Fruit fly (Drosophila melanogaster) whole organism, embryonic: Measurements from ENCODE around the gene CG15880.

Experiments used
- C15 ChIP-seq: fragments of 200-800 bp; sonication (Bioruptor generic); IDR thresholded peaks from 3 replicates; pipeline ENCODE4 v1.3.6; 2022; ENCODE audit warnings: missing biosample characterization, missing genetic modification characterization
- CG10209 ChIP-seq: fragments of 200-800 bp; sonication (Bioruptor generic); optimal IDR thresholded peaks from 3 replicates; lab custom pipeline; 2017; ENCODE audit warnings: missing biosample characterization, mild to moderate bottlenecking, missing genetic modification characterization, missing genetic modification reagents
- CG10565 ChIP-seq: fragments of 200-800 bp; sonication (Bioruptor generic); optimal IDR thresholded peaks from 3 replicates; lab custom pipeline; 2016; ENCODE audit warnings: missing biosample characterization, mild to moderate bottlenecking, missing genetic modification characterization
- CG12155 ChIP-seq: fragments of 200-800 bp; sonication (Bioruptor generic); optimal IDR thresholded peaks from 3 replicates; lab custom pipeline; 2016; ENCODE audit warnings: missing biosample characterization, missing genetic modification characterization
- CG12391 ChIP-seq: fragments of 200-800 bp; sonication (Bioruptor generic); optimal IDR thresholded peaks from 3 replicates; lab custom pipeline; 2018; ENCODE audit warnings: missing biosample characterization, mild to moderate bottlenecking, missing genetic modification characterization, moderate library complexity
- CG12744 ChIP-seq: fragments of 200-800 bp; sonication (Bioruptor generic); optimal IDR thresholded peaks from 2 replicates; lab custom pipeline; 2016; ENCODE audit warnings: missing biosample characterization, missing genetic modification characterization
- CG12942 ChIP-seq: fragments of 200-800 bp; sonication (Bioruptor generic); optimal IDR thresholded peaks from 3 replicates; lab custom pipeline; 2016; ENCODE audit warnings: missing biosample characterization, missing genetic modification characterization
- CG13123 ChIP-seq: fragments of 200-800 bp; sonication (Bioruptor generic); optimal IDR thresholded peaks from 2 replicates; lab custom pipeline; 2016; ENCODE audit warnings: missing biosample characterization, missing genetic modification characterization
- CG1529 ChIP-seq: fragments of 200-800 bp; sonication (Bioruptor generic); optimal IDR thresholded peaks from 3 replicates; lab custom pipeline; 2018; ENCODE audit warnings: missing biosample characterization, missing genetic modification characterization
- CG2120 ChIP-seq: fragments of 200-800 bp; sonication (Bioruptor generic); optimal IDR thresholded peaks from 3 replicates; lab custom pipeline; 2016; ENCODE audit warnings: missing biosample characterization, missing genetic modification characterization
- CG2712 ChIP-seq: fragments of 200-800 bp; optimal IDR thresholded peaks from 3 replicates; lab custom pipeline; 2019; ENCODE audit warnings: missing biosample characterization, mild to moderate bottlenecking, missing genetic modification characterization, moderate library complexity
- CG34376 ChIP-seq: fragments of 200-800 bp; sonication (Bioruptor generic); optimal IDR thresholded peaks from 2 replicates; lab custom pipeline; 2018; ENCODE audit warnings: missing biosample characterization, mild to moderate bottlenecking, missing genetic modification characterization
- CG3847 ChIP-seq: fragments of 200-800 bp; sonication (Bioruptor generic); IDR thresholded peaks from 2 replicates; pipeline ENCODE4 v1.3.6; 2022; ENCODE audit warnings: missing biosample characterization, missing genetic modification characterization
- CG5953 ChIP-seq: fragments of 200-800 bp; sonication (Bioruptor generic); IDR thresholded peaks from 2 replicates; pipeline ENCODE4 v1.3.6; 2022; ENCODE audit warnings: missing biosample characterization, missing genetic modification characterization
- CG6654 ChIP-seq: fragments of 200-800 bp; sonication (Bioruptor generic); optimal IDR thresholded peaks from 2 replicates; lab custom pipeline; 2017; ENCODE audit warnings: missing biosample characterization, mild to moderate bottlenecking, missing genetic modification characterization
- CG9797 ChIP-seq: fragments of 200-800 bp; sonication (Bioruptor generic); optimal IDR thresholded peaks from 3 replicates; lab custom pipeline; 2018; ENCODE audit warnings: missing biosample characterization, mild to moderate bottlenecking, missing genetic modification characterization
- Eip74EF ChIP-seq, 2 experiments: fragments of 200-800 bp in 1 of 2; fragments of >200 bp in 1 of 2; sonication (Bioruptor generic) in 1 of 2; optimal IDR thresholded peaks; 2 replicates each; lab custom pipeline; 2017 to 2019; ENCODE audit warnings: missing biosample characterization in 2 of 2, missing genetic modification characterization in 2 of 2, mild to moderate bottlenecking in 1 of 2, moderate library complexity in 1 of 2
- HLHmδ ChIP-seq: fragments of 200-800 bp; sonication (Bioruptor generic); optimal IDR thresholded peaks from 2 replicates; lab custom pipeline; 2018; ENCODE audit warnings: missing biosample characterization, mild to moderate bottlenecking, missing genetic modification characterization, moderate library complexity
- Lim3 ChIP-seq: fragments of 200-800 bp; sonication (Bioruptor generic); IDR thresholded peaks from 2 replicates; pipeline ENCODE4 v1.3.6; 2022; ENCODE audit warnings: missing biosample characterization, missing genetic modification characterization
- Mrtf ChIP-seq: fragments of 200-800 bp; sonication (Bioruptor generic); IDR thresholded peaks from 3 replicates; pipeline ENCODE4 v1.3.6; 2022; ENCODE audit warnings: missing biosample characterization, missing genetic modification characterization
- Nf-YB ChIP-seq: fragments of 200-800 bp; sonication (Bioruptor generic); optimal IDR thresholded peaks from 3 replicates; lab custom pipeline; 2019; ENCODE audit warnings: missing biosample characterization, mild to moderate bottlenecking, missing genetic modification characterization, moderate library complexity
- Opbp ChIP-seq: fragments of 200-800 bp; sonication (Bioruptor generic); IDR thresholded peaks from 3 replicates; pipeline ENCODE4 v1.3.6; 2022; ENCODE audit warnings: missing biosample characterization, missing genetic modification characterization; ENCODE audit not compliant: partially characterized antibody
- Sox102F ChIP-seq: fragments of 200-800 bp; sonication (Bioruptor generic); optimal IDR thresholded peaks from 2 replicates; lab custom pipeline; 2018; ENCODE audit warnings: missing biosample characterization, mild to moderate bottlenecking, missing genetic modification characterization, moderate library complexity
- Stat92E ChIP-seq, 3 experiments: fragments of >200 bp in 2 of 3; fragments of 200-800 bp in 1 of 3; sonication (Bioruptor generic) in 1 of 3; optimal IDR thresholded peaks; 2 replicates each; lab custom pipeline; 2017 to 2019; ENCODE audit warnings: missing biosample characterization in 3 of 3, missing genetic modification characterization in 3 of 3, mild to moderate bottlenecking in 1 of 3, moderate library complexity in 1 of 3
- ap ChIP-seq: fragments of 200-800 bp; sonication (Bioruptor generic); IDR thresholded peaks from 2 replicates; pipeline ENCODE4 v1.3.6; 2022; ENCODE audit warnings: missing biosample characterization, missing genetic modification characterization
- bab2 ChIP-seq: fragments of 200-800 bp; sonication (Bioruptor generic); optimal IDR thresholded peaks from 2 replicates; lab custom pipeline; 2016; ENCODE audit warnings: missing biosample characterization, missing genetic modification characterization
- bcd ChIP-seq: fragments of 200-800 bp; sonication (Bioruptor generic); optimal IDR thresholded peaks from 2 replicates; lab custom pipeline; 2017; ENCODE audit warnings: missing biosample characterization, mild to moderate bottlenecking, missing genetic modification characterization
- bowl ChIP-seq: fragments of 200-800 bp; sonication (Bioruptor generic); IDR thresholded peaks from 2 replicates; pipeline ENCODE4 v1.3.6; 2022; ENCODE audit warnings: missing biosample characterization, missing genetic modification characterization
- cad ChIP-seq: fragments of >200 bp; optimal IDR thresholded peaks from 2 replicates; lab custom pipeline; 2017; ENCODE audit warnings: missing biosample characterization, missing genetic modification characterization
- cg ChIP-seq: fragments of 200-800 bp; sonication (Bioruptor generic); optimal IDR thresholded peaks from 3 replicates; lab custom pipeline; 2019; ENCODE audit warnings: missing biosample characterization, mild to moderate bottlenecking, missing genetic modification characterization, moderate library complexity
- chm ChIP-seq: fragments of 200-800 bp; sonication (Bioruptor generic); IDR thresholded peaks from 2 replicates; pipeline ENCODE4 v1.3.6; 2022; ENCODE audit warnings: missing biosample characterization, missing genetic modification characterization
- dimm ChIP-seq: fragments of 200-800 bp; sonication (Bioruptor generic); IDR thresholded peaks from 2 replicates; pipeline ENCODE4 v1.3.6; 2022; ENCODE audit warnings: missing biosample characterization, missing genetic modification characterization
- exex ChIP-seq: fragments of 200-800 bp; sonication (Bioruptor generic); optimal IDR thresholded peaks from 4 replicates; lab custom pipeline; 2018; ENCODE audit warnings: missing biosample characterization, mild to moderate bottlenecking, missing genetic modification characterization, moderate library complexity
- gcm2 ChIP-seq: fragments of 200-800 bp; sonication (Bioruptor generic); optimal IDR thresholded peaks from 2 replicates; lab custom pipeline; 2016; ENCODE audit warnings: missing biosample characterization, missing genetic modification characterization
- hbn ChIP-seq: fragments of 200-800 bp; sonication (Bioruptor generic); IDR thresholded peaks from 2 replicates; pipeline ENCODE4 v1.3.6; 2022; ENCODE audit warnings: missing biosample characterization, missing genetic modification characterization; ENCODE audit not compliant: partially characterized antibody
- her ChIP-seq: fragments of 200-800 bp; sonication (Bioruptor generic); optimal IDR thresholded peaks from 2 replicates; lab custom pipeline; 2016; ENCODE audit warnings: missing biosample characterization, missing genetic modification characterization
- jigr1 ChIP-seq: fragments of 200-800 bp; sonication (Bioruptor generic); IDR thresholded peaks from 3 replicates; pipeline ENCODE4 v1.3.6; 2022; ENCODE audit warnings: missing biosample characterization, missing genetic modification characterization
- mam ChIP-seq: fragments of 200-800 bp; sonication (Bioruptor generic); optimal IDR thresholded peaks from 3 replicates; lab custom pipeline; 2016; ENCODE audit warnings: missing biosample characterization, missing genetic modification characterization
- mld ChIP-seq: fragments of 200-800 bp; sonication (Bioruptor generic); IDR thresholded peaks from 3 replicates; pipeline ENCODE4 v1.3.6; 2022; ENCODE audit warnings: missing biosample characterization, missing genetic modification characterization; ENCODE audit not compliant: partially characterized antibody
- oc ChIP-seq: fragments of 200-800 bp; sonication (Bioruptor generic); optimal IDR thresholded peaks from 2 replicates; lab custom pipeline; 2018; ENCODE audit warnings: missing biosample characterization, mild to moderate bottlenecking, missing genetic modification characterization, moderate library complexity
- pan ChIP-seq, 4 experiments: fragments of >200 bp in 3 of 4; fragments of 200-800 bp in 1 of 4; sonication (Bioruptor generic) in 1 of 4; optimal IDR thresholded peaks in 3 of 4; IDR thresholded peaks in 1 of 4; 2 replicates each; pipeline versions ENCODE4 v1.3.6 to Lab custom; 2017 to 2022; ENCODE audit warnings: missing biosample characterization in 2 of 4, missing genetic modification characterization in 2 of 4, mixed read lengths in 1 of 4
- pros ChIP-seq: fragments of 200-800 bp; sonication (Bioruptor generic); optimal IDR thresholded peaks from 3 replicates; lab custom pipeline; 2019; ENCODE audit warnings: missing biosample characterization, mild to moderate bottlenecking, missing genetic modification characterization, moderate library complexity
- rib ChIP-seq: fragments of 200-800 bp; sonication (Bioruptor generic); IDR thresholded peaks from 2 replicates; pipeline ENCODE4 v1.3.6; 2022; ENCODE audit warnings: missing biosample characterization, missing genetic modification characterization
- run ChIP-seq: fragments of 200-800 bp; sonication (Bioruptor generic); optimal IDR thresholded peaks from 3 replicates; lab custom pipeline; 2018; ENCODE audit warnings: missing biosample characterization, mild to moderate bottlenecking, missing genetic modification characterization
- slbo ChIP-seq: fragments of 200-800 bp; sonication (Bioruptor generic); IDR thresholded peaks from 2 replicates; pipeline ENCODE4 v1.3.6; 2022; ENCODE audit warnings: missing biosample characterization, missing genetic modification characterization
- stwl ChIP-seq: fragments of 200-800 bp; sonication (Bioruptor generic); optimal IDR thresholded peaks from 3 replicates; lab custom pipeline; 2018; ENCODE audit warnings: missing biosample characterization, mild to moderate bottlenecking, missing genetic modification characterization, moderate library complexity
- tll ChIP-seq, 2 experiments: fragments of 200-800 bp in 1 of 2; fragments of >200 bp in 1 of 2; sonication (Bioruptor generic) in 1 of 2; optimal IDR thresholded peaks; 2 replicates each; lab custom pipeline; 2017 to 2019; ENCODE audit warnings: missing biosample characterization in 2 of 2, missing genetic modification characterization in 2 of 2, mild to moderate bottlenecking in 1 of 2, moderate library complexity in 1 of 2
- unpg ChIP-seq: fragments of 200-800 bp; sonication (Bioruptor generic); optimal IDR thresholded peaks from 3 replicates; lab custom pipeline; 2018; ENCODE audit warnings: missing biosample characterization, mild to moderate bottlenecking, missing genetic modification characterization, moderate library complexity

CG15880 gene

DNA sequence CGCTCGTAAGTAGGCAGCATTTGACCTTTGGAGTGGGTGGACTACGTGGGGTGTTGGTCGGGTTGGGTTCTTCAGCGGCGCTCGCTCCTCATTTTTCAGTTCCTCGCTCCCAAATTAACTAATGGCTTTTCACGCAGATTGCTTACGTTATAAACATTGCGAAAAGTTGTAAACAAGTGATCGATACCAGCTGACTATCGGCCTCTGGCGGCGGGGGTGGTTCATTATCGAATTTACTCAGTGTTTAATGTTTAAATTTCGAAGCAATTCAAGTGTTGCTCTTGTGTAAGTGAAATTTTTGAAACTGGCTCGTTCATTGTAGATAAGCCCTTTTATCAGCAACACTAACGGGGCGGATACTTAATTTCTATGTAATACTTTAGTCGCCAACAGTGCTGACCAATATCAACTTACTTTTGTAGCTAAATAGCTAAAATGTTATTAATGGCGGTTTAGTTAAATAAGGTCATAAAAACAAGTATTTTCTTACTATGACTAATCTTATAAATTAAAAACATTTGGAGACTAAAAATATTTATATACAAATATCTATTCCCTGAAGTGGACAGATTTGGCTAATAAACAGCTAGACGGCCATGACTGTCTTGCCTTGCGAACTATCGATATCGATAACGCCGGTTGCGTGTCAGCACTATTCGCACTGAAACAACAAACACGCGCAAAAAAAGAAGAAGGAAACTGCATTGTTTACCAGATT, 1.7 kb upstream of the CG15880 start, which contains the start of the genes PGAP2 and Clp (continued):
- peak; percentile 85 for TF ChIP-seq CG2712 (tag; lab: Kevin White, UChicago)
- TF ChIP-seq mam (GFP tag; lab: Kevin White, UChicago) = peak; percentile 64
- peak; percentile 9 for TF ChIP-seq CG9797
- TF ChIP-seq Nf-YB (GFP tag; lab: Kevin White, UChicago) = peak; percentile 51
- TF ChIP-seq CG12744 (GFP tag; lab: Kevin White, UChicago) = peak; percentile 21
- TF ChIP-seq CG12391 (tag; lab: Kevin White, UChicago) = peak; percentile 89
- no peak for TF ChIP-seq jigr1 (GFP tag; lab: Robert Waterston, UW)
- TF ChIP-seq mld (GFP tag; lab: Robert Waterston, UW) = no peak
- TF ChIP-seq C15 (GFP tag; lab: Robert Waterston, UW) = peak; percentile 43; the same call in 1 of the 3 replicates
- no peak for TF ChIP-seq tll (GFP tag; optimal IDR thresholded peaks at IDR 0.05; lab: Kevin White, UChicago)
- TF ChIP-seq CG5953 (GFP tag; lab: Robert Waterston, UW) = no peak
- peak; percentile 79 for TF ChIP-seq CG3847 (GFP tag; lab: Robert Waterston, UW)
- TF ChIP-seq CG34376 (GFP tag; lab: Kevin White, UChicago) = no peak
- peak; percentile 42 for TF ChIP-seq stwl (tag; lab: Kevin White, UChicago)
- TF ChIP-seq chm (GFP tag; lab: Robert Waterston, UW) = no peak
- TF ChIP-seq HLHmδ (GFP tag; lab: Kevin White, UChicago) = no peak
- TF ChIP-seq CG6654 (GFP tag; lab: Kevin White, UChicago) = peak; percentile 8
- peak; percentile 89 for TF ChIP-seq slbo (GFP tag; lab: Robert Waterston, UW)
- no peak for TF ChIP-seq gcm2 (GFP tag; lab: Kevin White, UChicago)
- TF ChIP-seq rib (GFP tag; lab: Robert Waterston, UW) = peak; percentile 20; the same call in 1 of the 2 replicates
- peak; percentile 38 for TF ChIP-seq oc (tag; lab: Kevin White, UChicago)
- TF ChIP-seq bcd = peak; percentile 73
- no peak for TF ChIP-seq cad (GFP tag; lab: Kevin White, UChicago)
- TF ChIP-seq CG12155 (GFP tag; lab: Kevin White, UChicago) = peak; percentile 73
- TF ChIP-seq Opbp (GFP tag; lab: Robert Waterston, UW) = no peak
- no peak for TF ChIP-seq Eip74EF (GFP tag; optimal IDR thresholded peaks at IDR 0.05; lab: Kevin White, UChicago)
- no peak for TF ChIP-seq Lim3 (GFP tag; lab: Robert Waterston, UW)
- TF ChIP-seq CG13123 (GFP tag; lab: Kevin White, UChicago) = peak; percentile 38
- 0 out of 2 replicates have a peak, but pooled peaks have one; percentile 31 for TF ChIP-seq hbn (GFP tag; lab: Robert Waterston, UW)
- peak; percentile 53 for TF ChIP-seq exex (tag; lab: Kevin White, UChicago)
- no peak for TF ChIP-seq pan (optimal IDR thresholded peaks at IDR 0.05; lab: Kevin White, UChicago)
- peak in 1 of 2 experiments; percentile 71 for TF ChIP-seq pan (GFP tag; optimal IDR thresholded peaks at IDR 0.05 in 1 of 2, IDR thresholded peaks at IDR 0.05 in 1 of 2)
- TF ChIP-seq Mrtf (GFP tag; lab: Robert Waterston, UW) = peak; percentile 51; the same call in 1 of the 3 replicates
- peak; percentile 66 for TF ChIP-seq CG10209 (GFP tag; lab: Kevin White, UChicago)
- TF ChIP-seq cg = no peak
- TF ChIP-seq CG12942 (GFP tag; lab: Kevin White, UChicago) = peak; percentile 67
- TF ChIP-seq unpg (GFP tag; lab: Kevin White, UChicago) = peak; percentile 69
- TF ChIP-seq bab2 (GFP tag; lab: Kevin White, UChicago) = peak; percentile 57
- no peak for TF ChIP-seq Stat92E (GFP tag; optimal IDR thresholded peaks at IDR 0.05; lab: Kevin White, UChicago)
- no peak for TF ChIP-seq run (tag; lab: Kevin White, UChicago)
- peak; percentile 84 for TF ChIP-seq CG2120 (GFP tag; lab: Kevin White, UChicago)
- TF ChIP-seq pros (GFP tag; lab: Kevin White, UChicago) = no peak
- peak; percentile 76 for TF ChIP-seq Sox102F (GFP tag; lab: Kevin White, UChicago)
- TF ChIP-seq ap (GFP tag; lab: Robert Waterston, UW) = peak; percentile 62; the same call in 1 of the 2 replicates
- peak; percentile 44; the same call in 1 of the 2 replicates for TF ChIP-seq dimm
- no peak for TF ChIP-seq bowl (GFP tag; lab: Robert Waterston, UW)
- TF ChIP-seq her (GFP tag; lab: Kevin White, UChicago) = no peak
- TF ChIP-seq CG10565 (GFP tag; lab: Kevin White, UChicago) = no peak
- TF ChIP-seq CG1529 = peak; percentile 26
